Worm (Caenorhabditis elegans): ENCODE results near the gene Y51H7C.7.

Gene Y51H7C.7

DNA sequence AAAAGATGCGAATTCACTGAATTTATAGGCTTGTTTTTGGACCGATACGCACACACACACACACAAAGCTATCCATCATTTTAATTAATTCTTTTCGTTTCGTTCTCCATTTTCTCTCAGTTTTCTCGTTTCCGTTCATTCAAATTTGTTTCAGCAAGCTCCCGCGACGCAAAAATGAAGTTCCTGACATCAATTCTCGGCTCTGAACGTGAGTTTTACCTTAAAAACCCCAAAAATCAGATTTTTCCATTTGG, 35.9 kb downstream of the Y51H7C.7 start, which contains the start of gene Y51H7C.3:
Gene Y51H7C.3 (plus strand): TSS at position 155 of the 254 bp plus-strand sequence.
- TF ChIP-seq dpl-1 (GFP tag; optimal IDR thresholded peaks at IDR 0.05) (no peak), ztf-26 (tag; optimal IDR thresholded peaks at IDR 0.05) (no peak), ZK185.1 (tag; optimal IDR thresholded peaks at IDR 0.05; ENCODE audit: poor library complexity, severe bottlenecking) (no peak), hlh-26 (GFP tag; conservative IDR thresholded peaks at IDR 0.05) (no peak), lag-1 (GFP tag; IDR thresholded peaks at IDR 0.05) (no peak), tbx-9 (tag; optimal IDR thresholded peaks at IDR 0.05; ENCODE audit: borderline replicate concordance) (no peak), ztf-3 (GFP tag; optimal IDR thresholded peaks at IDR 0.05) (no peak), sptf-2 (GFP tag; optimal IDR thresholded peaks at IDR 0.05) (no peak), snpc-3.4 (tag; optimal IDR thresholded peaks at IDR 0.05) (no peak), athp-1 (tag; optimal IDR thresholded peaks at IDR 0.05) (no peak), ztf-18 (tag; optimal IDR thresholded peaks at IDR 0.05) (no peak), D2030.7 (GFP tag; IDR thresholded peaks at IDR 0.05) (no peak), rcor-1 (GFP tag; IDR thresholded peaks at IDR 0.05) (no peak)

DNA sequence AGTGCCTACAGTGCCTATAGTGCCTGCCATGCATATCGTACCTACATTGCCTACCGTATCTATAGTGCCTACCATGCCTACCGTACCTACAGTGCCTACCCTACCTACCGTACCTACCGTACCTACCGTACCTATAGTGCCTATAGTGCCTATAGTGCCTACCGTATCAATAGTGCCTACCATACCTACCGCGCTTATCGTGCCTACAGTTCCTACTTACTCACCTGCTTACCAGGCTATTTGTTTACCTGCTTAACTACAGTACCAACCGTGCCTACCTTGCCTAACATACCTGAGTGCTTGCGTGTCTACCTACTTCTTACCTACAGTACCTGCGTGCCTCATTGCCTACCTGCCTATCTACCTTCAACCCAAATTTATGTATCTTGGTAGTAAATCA, 39.1 kb downstream of the Y51H7C.7 start:
- TF ChIP-seq B0019.2 (GFP tag; conservative IDR thresholded peaks at IDR 0.05) (no peak), ZK185.1 (tag; optimal IDR thresholded peaks at IDR 0.05; ENCODE audit: poor library complexity, severe bottlenecking) (no peak), sptf-2 (GFP tag; optimal IDR thresholded peaks at IDR 0.05) (no peak), nhr-90 (tag; optimal IDR thresholded peaks at IDR 0.05) (no peak), atf-7 (tag; optimal IDR thresholded peaks at IDR 0.05) (no peak), egl-44 (GFP tag; IDR thresholded peaks at IDR 0.05) (no peak), D2030.7 (GFP tag; IDR thresholded peaks at IDR 0.05) (no peak), F49E8.2 (tag; optimal IDR thresholded peaks at IDR 0.05; ENCODE audit: insufficient read depth) (no peak), rec-8 (tag; optimal IDR thresholded peaks at IDR 0.05) (no peak)

DNA sequence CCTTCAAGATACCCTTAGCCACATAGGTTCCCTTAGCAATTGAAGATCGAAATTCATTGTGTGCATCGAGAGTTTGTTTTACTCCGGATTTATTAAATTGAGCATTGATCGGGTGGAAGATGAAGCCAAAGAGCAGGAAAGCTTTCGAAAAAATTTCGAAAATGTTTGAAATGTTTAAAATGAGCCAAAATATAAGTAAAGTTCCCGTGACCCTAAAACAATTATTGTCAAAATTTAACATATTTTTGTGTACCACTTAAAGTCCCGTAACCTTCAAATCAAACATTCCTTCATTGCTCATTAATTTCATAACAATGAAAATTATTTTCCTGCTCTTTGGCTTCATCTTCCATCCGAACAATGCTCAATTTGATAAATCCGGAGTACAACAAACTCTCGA, 42.5 kb downstream of the Y51H7C.7 start, which contains the start of gene scl-17:
Gene scl-17 (plus strand): TSS at position 301 of the 400 bp plus-strand sequence.
- no peak for TF ChIP-seq ceh-27 (GFP tag; optimal IDR thresholded peaks at IDR 0.05)
- TF ChIP-seq F57A8.1 (GFP tag; optimal IDR thresholded peaks at IDR 0.05) = no peak
- TF ChIP-seq snpc-3.4 (tag; optimal IDR thresholded peaks at IDR 0.05) = no peak
- TF ChIP-seq Y53F4B.3 (GFP tag; IDR thresholded peaks at IDR 0.05) = no peak
- no peak for TF ChIP-seq zim-3 (tag; optimal IDR thresholded peaks at IDR 0.05)
- TF ChIP-seq attf-3 (GFP tag; conservative IDR thresholded peaks at IDR 0.05) = no peak
- no peak for TF ChIP-seq ceh-40 (GFP tag; IDR thresholded peaks at IDR 0.05)
- no peak for TF ChIP-seq rpc-1 (optimal IDR thresholded peaks at IDR 0.05)
- TF ChIP-seq rpc-1 (tag; optimal IDR thresholded peaks at IDR 0.05) = no peak
- no peak for TF ChIP-seq D2030.7 (GFP tag; IDR thresholded peaks at IDR 0.05)
- no peak for TF ChIP-seq snpc-1.3 (tag; optimal IDR thresholded peaks at IDR 0.05; ENCODE audit: insufficient read depth)
- TF ChIP-seq gei-17 (GFP tag; optimal IDR thresholded peaks at IDR 0.05) = no peak
- TF ChIP-seq dox-1 (GFP tag; IDR thresholded peaks at IDR 0.05) = no peak
- TF ChIP-seq madf-10 (tag; optimal IDR thresholded peaks at IDR 0.05) = no peak
- TF ChIP-seq efl-1 (GFP tag; optimal IDR thresholded peaks at IDR 0.05) = no peak
- TF ChIP-seq bed-1 (GFP tag; IDR thresholded peaks at IDR 0.05) = no peak
- TF ChIP-seq ceh-79 (tag; optimal IDR thresholded peaks at IDR 0.05) = no peak
- TF ChIP-seq tbp1 (GFP tag; optimal IDR thresholded peaks at IDR 0.05) = no peak
- TF ChIP-seq sptf-2 (GFP tag; optimal IDR thresholded peaks at IDR 0.05) = no peak
- TF ChIP-seq hmg-20 (GFP tag; IDR thresholded peaks at IDR 0.05) = no peak
- no peak for TF ChIP-seq nhr-179 (tag; optimal IDR thresholded peaks at IDR 0.05)
